Fruit fly (Drosophila melanogaster) S2 (cell line): ENCODE data around the gene CG42728.

ENCODE experiments used
- CG8478 ChIP-seq: fragments of >200 bp; optimal IDR thresholded peaks from 2 replicates; lab custom pipeline; 2018
- CTCF ChIP-seq, 2 experiments: fragments of >200 bp; optimal IDR thresholded peaks; 2 replicates each; lab custom pipeline; 2018

- TF ChIP-seq CG8478 (lab: Kevin White, UChicago) (no peak), CTCF (optimal IDR thresholded peaks at IDR 0.05; lab: Kevin White, UChicago) (no peak)
These were observed 15.5 kb upstream of the CG42728 start for dm6 chr3L:15543467-15543866.
